Worm (Caenorhabditis elegans): ENCODE data around the gene M57.2.

M57.2 gene

ce11 chrIV:3519352-3519751 lies 7.8 kb upstream of the M57.2 start (continued):
- no peak for TF ChIP-seq unc-98 (GFP tag; IDR thresholded peaks at IDR 0.05)
- peak; percentile 98 for TF ChIP-seq blmp-1 (tag; optimal IDR thresholded peaks at IDR 0.05)
- TF ChIP-seq nhr-90 (tag; optimal IDR thresholded peaks at IDR 0.05; ENCODE audit: poor library complexity), result peak; percentile 1
- TF ChIP-seq hlh-17 (GFP tag; optimal IDR thresholded peaks at IDR 0.05; ENCODE audit: borderline replicate concordance), result no peak
- no peak for TF ChIP-seq lir-3 (tag; optimal IDR thresholded peaks at IDR 0.05; ENCODE audit: poor library complexity)
- no peak for TF ChIP-seq nhr-85 (tag)
- TF ChIP-seq irx-1 (tag; optimal IDR thresholded peaks at IDR 0.05), result no peak
- no peak for TF ChIP-seq pax-3 (tag; optimal IDR thresholded peaks at IDR 0.05)

- TF ChIP-seq skn-1 (tag; optimal IDR thresholded peaks at IDR 0.05) (peak; percentile 70), ceh-8 (GFP tag; optimal IDR thresholded peaks at IDR 0.05) (no peak), ceh-82 (tag; optimal IDR thresholded peaks at IDR 0.05) (peak; percentile 23 to 66 (median 33)), lsy-2 (tag; optimal IDR thresholded peaks at IDR 0.05) (peak in 1 of 2 experiments; percentile 10), zip-4 (GFP tag; optimal IDR thresholded peaks at IDR 0.05) (peak; percentile 64), hlh-4 (tag; optimal IDR thresholded peaks at IDR 0.05) (no peak), unc-98 (GFP tag; IDR thresholded peaks at IDR 0.05) (no peak), efl-1 (optimal IDR thresholded peaks at IDR 0.05) (peak in 1 of 2 experiments; percentile 10), efl-1 (GFP tag; optimal IDR thresholded peaks at IDR 0.05 in 1 of 2) (no peak), lin-14 (GFP tag; optimal IDR thresholded peaks at IDR 0.05) (peak; percentile 28), ceh-88 (GFP tag; IDR thresholded peaks at IDR 0.05) (no peak), nhr-90 (tag; optimal IDR thresholded peaks at IDR 0.05; ENCODE audit: poor library complexity) (no peak), ceh-90 (tag; optimal IDR thresholded peaks at IDR 0.05) (peak; percentile 1), unc-86 (tag; optimal IDR thresholded peaks at IDR 0.05) (no peak)
Observed at ce11 chrIV:3520374-3520773, 6.8 kb upstream of the M57.2 start.

ce11 chrIV:3520957-3521356 lies 6.2 kb upstream of the M57.2 start:
- TF ChIP-seq zip-4 (GFP tag; optimal IDR thresholded peaks at IDR 0.05) (no peak), zag-1 (tag; optimal IDR thresholded peaks at IDR 0.05) (no peak), lin-13 (GFP tag; optimal IDR thresholded peaks at IDR 0.05) (no peak), unc-86 (tag; optimal IDR thresholded peaks at IDR 0.05) (peak; percentile 12), snpc-4 (tag; optimal IDR thresholded peaks at IDR 0.05) (no peak), ceh-90 (tag; optimal IDR thresholded peaks at IDR 0.05) (no peak), nhr-11 (tag; optimal IDR thresholded peaks at IDR 0.05) (no peak), skn-1 (tag; optimal IDR thresholded peaks at IDR 0.05) (no peak), sup-37 (GFP tag; optimal IDR thresholded peaks at IDR 0.05) (no peak), nhr-28 (tag; optimal IDR thresholded peaks at IDR 0.05) (no peak), nhr-90 (tag; optimal IDR thresholded peaks at IDR 0.05; ENCODE audit: poor library complexity) (no peak), fos-1 (tag; optimal IDR thresholded peaks at IDR 0.05) (no peak), C16A3.4 (tag; optimal IDR thresholded peaks at IDR 0.05) (no peak), swsn-7 (tag; optimal IDR thresholded peaks at IDR 0.05) (peak; percentile 14), dsc-1 (tag; optimal IDR thresholded peaks at IDR 0.05) (peak; percentile 61), ztf-4 (tag; optimal IDR thresholded peaks at IDR 0.05) (no peak), lin-15B (tag; optimal IDR thresholded peaks at IDR 0.05) (no peak), nhr-76 (tag; optimal IDR thresholded peaks at IDR 0.05) (no peak), grh-1 (GFP tag; IDR thresholded peaks at IDR 0.05) (no peak), ceh-63 (GFP tag; optimal IDR thresholded peaks at IDR 0.05) (no peak), ztf-11 (tag; optimal IDR thresholded peaks at IDR 0.05) (no peak), efl-1 (optimal IDR thresholded peaks at IDR 0.05) (no peak), efl-1 (GFP tag; optimal IDR thresholded peaks at IDR 0.05 in 1 of 2) (peak in 1 of 2 experiments; percentile 72), elt-3 (tag; optimal IDR thresholded peaks at IDR 0.05) (no peak), dpl-1 (GFP tag; optimal IDR thresholded peaks at IDR 0.05) (no peak), nhr-85 (tag) (no peak), tlp-1 (tag; optimal IDR thresholded peaks at IDR 0.05) (no peak), pqm-1 (tag; optimal IDR thresholded peaks at IDR 0.05) (no peak), unc-62 (GFP tag; optimal IDR thresholded peaks at IDR 0.05) (no peak), unc-30 (tag; optimal IDR thresholded peaks at IDR 0.05) (no peak), lin-39 (tag; optimal IDR thresholded peaks at IDR 0.05) (no peak), rnt-1 (tag; optimal IDR thresholded peaks at IDR 0.05) (no peak), nhr-77 (tag; optimal IDR thresholded peaks at IDR 0.05) (no peak), hpl-2 (GFP tag; optimal IDR thresholded peaks at IDR 0.05) (no peak), pag-3 (tag; optimal IDR thresholded peaks at IDR 0.05; ENCODE audit: borderline replicate concordance, insufficient read depth) (no peak), aly-2 (tag; optimal IDR thresholded peaks at IDR 0.05) (no peak), C34B4.2 (tag; optimal IDR thresholded peaks at IDR 0.05) (no peak)

Measured in whole organism, L1 larva.